Fruit fly (Drosophila melanogaster): ENCODE results near the gene CG10853.

dm6 chr3L:3980027-3980426 lies 32.3 kb downstream of the CG10853 start:
- TF ChIP-seq salr (GFP tag; optimal IDR thresholded peaks at IDR 0.05) (no peak), Met (GFP tag; optimal IDR thresholded peaks at IDR 0.05) (no peak), OdsH (GFP tag; optimal IDR thresholded peaks at IDR 0.05) (no peak), Hr39 (GFP tag; optimal IDR thresholded peaks at IDR 0.05) (no peak), CG6808 (GFP tag; optimal IDR thresholded peaks at IDR 0.05) (no peak), Blimp-1 (GFP tag; optimal IDR thresholded peaks at IDR 0.05) (no peak), CG10669 (GFP tag; optimal IDR thresholded peaks at IDR 0.05) (no peak)

All from whole organism, prepupa.